Worm (Caenorhabditis elegans) whole organism, L1 larva: ENCODE measurements around the gene ZK616.3.

Source experiments
- F16B12.6 ChIP-seq: fragments of 150-350 bp; optimal IDR thresholded peaks from 2 replicates; lab custom pipeline; 2014; ENCODE audit warnings: missing biosample characterization, missing genetic modification characterization
- aly-2 ChIP-seq: fragments of 150-350 bp; optimal IDR thresholded peaks from 2 replicates; lab custom pipeline; 2014; ENCODE audit warnings: missing biosample characterization, missing genetic modification characterization
- blmp-1 ChIP-seq: fragments of 150-350 bp; optimal IDR thresholded peaks from 2 replicates; lab custom pipeline; 2014; ENCODE audit warnings: missing biosample characterization, missing genetic modification characterization
- ceh-63 ChIP-seq: fragments of 200-800 bp; sonication (Bioruptor generic); optimal IDR thresholded peaks from 2 replicates; lab custom pipeline; 2018; ENCODE audit warnings: mild to moderate bottlenecking, missing genetic modification characterization, missing compliant biosample characterization
- ceh-8 ChIP-seq: fragments of 200-800 bp; sonication (Bioruptor generic); optimal IDR thresholded peaks from 2 replicates; lab custom pipeline; 2018; ENCODE audit warnings: mild to moderate bottlenecking, missing genetic modification characterization, moderate library complexity, missing compliant biosample characterization
- ceh-82 ChIP-seq, 3 experiments: fragments of 150-350 bp in 1 of 3; sonication (generic microtip) in 2 of 3; optimal IDR thresholded peaks; 2 replicates each; lab custom pipeline; 2014 to 2017; ENCODE audit warnings: missing biosample characterization in 3 of 3, missing genetic modification characterization in 3 of 3
- ceh-90 ChIP-seq: sonication (generic microtip); optimal IDR thresholded peaks from 2 replicates; lab custom pipeline; 2016; ENCODE audit warnings: missing genetic modification characterization, missing compliant biosample characterization
- dsc-1 ChIP-seq: sonication (generic microtip); optimal IDR thresholded peaks from 2 replicates; lab custom pipeline; 2016; ENCODE audit warnings: mild to moderate bottlenecking, missing genetic modification characterization, missing compliant biosample characterization
- efl-3 ChIP-seq: fragments of 200-800 bp; sonication (Bioruptor generic); optimal IDR thresholded peaks from 2 replicates; lab custom pipeline; 2018; ENCODE audit warnings: mild to moderate bottlenecking, missing genetic modification characterization, missing compliant biosample characterization
- egl-13 ChIP-seq: sonication (generic microtip); optimal IDR thresholded peaks from 2 replicates; lab custom pipeline; 2016; ENCODE audit warnings: missing genotype, missing genetic modification reagents, missing genetic modification characterization, missing compliant biosample characterization
- egl-27 ChIP-seq, 2 experiments: fragments of 150-350 bp in 1 of 2; sonication (generic microtip); optimal IDR thresholded peaks; 3 replicates each; lab custom pipeline; 2017 to 2018; ENCODE audit warnings: missing biosample characterization in 2 of 2, missing genetic modification characterization in 2 of 2, missing genetic modification reagents in 2 of 2
- elt-2 ChIP-seq: sonication (generic microtip); optimal IDR thresholded peaks from 2 replicates; lab custom pipeline; 2016; ENCODE audit warnings: missing genetic modification characterization, mild to moderate bottlenecking, inconsistent platforms, missing compliant biosample characterization, missing genetic modification reagents
- elt-3 ChIP-seq, 6 experiments: fragments of 150-350 bp in 1 of 6; sonication (generic microtip); optimal IDR thresholded peaks; 2 replicates each; lab custom pipeline; 2017 to 2018; ENCODE audit warnings: missing biosample characterization in 6 of 6, missing genetic modification characterization in 6 of 6, inconsistent platforms in 1 of 6
- fos-1 ChIP-seq: fragments of 150-350 bp; optimal IDR thresholded peaks from 2 replicates; lab custom pipeline; 2014; ENCODE audit warnings: missing biosample characterization, missing genetic modification characterization
- grh-1 ChIP-seq: fragments of 200-800 bp; sonication (Bioruptor generic); IDR thresholded peaks from 2 replicates; pipeline ENCODE4 v1.3.6; 2022; ENCODE audit warnings: missing genetic modification reagents, missing genetic modification characterization, missing compliant biosample characterization
- hlh-4 ChIP-seq: sonication (generic microtip); optimal IDR thresholded peaks from 2 replicates; lab custom pipeline; 2016; ENCODE audit warnings: mild to moderate bottlenecking, missing genetic modification characterization, missing compliant biosample characterization
- hpl-2 ChIP-seq: fragments of 150-350 bp; optimal IDR thresholded peaks from 2 replicates; lab custom pipeline; 2014; ENCODE audit warnings: missing biosample characterization, missing genetic modification reagents, missing genetic modification characterization
- irx-1 ChIP-seq: sonication (generic microtip); optimal IDR thresholded peaks from 2 replicates; lab custom pipeline; 2016; ENCODE audit warnings: missing genetic modification characterization, missing compliant biosample characterization
- jun-1 ChIP-seq: fragments of 150-350 bp; optimal IDR thresholded peaks from 2 replicates; lab custom pipeline; 2014; ENCODE audit warnings: missing biosample characterization, missing genetic modification reagents, missing genetic modification characterization
- lin-14 ChIP-seq: fragments of 200-800 bp; sonication (Bioruptor generic); optimal IDR thresholded peaks from 2 replicates; lab custom pipeline; 2018; ENCODE audit warnings: mild to moderate bottlenecking, missing genetic modification characterization, moderate library complexity, missing compliant biosample characterization
- lin-15B ChIP-seq: fragments of 150-350 bp; sonication (generic microtip); optimal IDR thresholded peaks from 3 replicates; lab custom pipeline; 2014; ENCODE audit warnings: missing biosample characterization, missing genetic modification characterization
- lin-35 ChIP-seq, 2 experiments: fragments of 150-350 bp; optimal IDR thresholded peaks; 2 replicates each; lab custom pipeline; 2014; ENCODE audit warnings: missing biosample characterization in 2 of 2, missing genetic modification characterization in 2 of 2, missing genetic modification reagents in 2 of 2
- lin-39 ChIP-seq: fragments of 150-350 bp; optimal IDR thresholded peaks from 2 replicates; lab custom pipeline; 2014; ENCODE audit warnings: missing biosample characterization, missing genetic modification reagents, missing genetic modification characterization
- lir-3 ChIP-seq: sonication (generic microtip); optimal IDR thresholded peaks from 2 replicates; lab custom pipeline; 2016; ENCODE audit warnings: mild to moderate bottlenecking, missing genetic modification characterization, moderate library complexity, missing compliant biosample characterization; ENCODE audit not compliant: poor library complexity
- mdl-1 ChIP-seq, 2 experiments: fragments of 150-350 bp; optimal IDR thresholded peaks; 2 replicates each; lab custom pipeline; 2014 to 2017; ENCODE audit warnings: missing biosample characterization in 2 of 2, missing genetic modification characterization in 2 of 2, inconsistent platforms in 1 of 2
- nhr-11 ChIP-seq: fragments of 150-350 bp; optimal IDR thresholded peaks from 2 replicates; lab custom pipeline; 2014; ENCODE audit warnings: missing biosample characterization, missing genetic modification characterization
- nhr-12 ChIP-seq: sonication (generic microtip); optimal IDR thresholded peaks from 2 replicates; lab custom pipeline; 2017; ENCODE audit warnings: missing biosample characterization, missing genetic modification characterization
- nhr-20 ChIP-seq: sonication (generic microtip); optimal IDR thresholded peaks from 2 replicates; lab custom pipeline; 2016; ENCODE audit warnings: mild to moderate bottlenecking, missing genetic modification characterization, missing compliant biosample characterization
- nhr-28 ChIP-seq: fragments of 150-350 bp; optimal IDR thresholded peaks from 2 replicates; lab custom pipeline; 2014; ENCODE audit warnings: missing biosample characterization, missing genetic modification characterization
- nhr-47 ChIP-seq: sonication (generic microtip); optimal IDR thresholded peaks from 2 replicates; lab custom pipeline; 2016; ENCODE audit warnings: mild to moderate bottlenecking, missing genetic modification characterization, moderate library complexity, missing compliant biosample characterization
- nhr-71 ChIP-seq: sonication (generic microtip); optimal IDR thresholded peaks from 2 replicates; lab custom pipeline; 2016; ENCODE audit warnings: mild to moderate bottlenecking, missing genetic modification characterization, moderate library complexity, missing compliant biosample characterization
- nhr-76 ChIP-seq: sonication (generic microtip); optimal IDR thresholded peaks from 2 replicates; lab custom pipeline; 2017; ENCODE audit warnings: missing biosample characterization, missing genetic modification characterization
- nhr-77 ChIP-seq: fragments of 150-350 bp; optimal IDR thresholded peaks from 2 replicates; lab custom pipeline; 2014; ENCODE audit warnings: missing biosample characterization, missing genetic modification characterization
- nhr-85 ChIP-seq: sonication (generic microtip); peaks from one replicate; lab custom pipeline; 2016; ENCODE audit warnings: missing genetic modification characterization, inconsistent platforms, missing compliant biosample characterization
- nhr-90 ChIP-seq: sonication (generic microtip); optimal IDR thresholded peaks from 2 replicates; lab custom pipeline; 2016; ENCODE audit warnings: mild to moderate bottlenecking, missing genetic modification characterization, missing compliant biosample characterization; ENCODE audit not compliant: poor library complexity
- pag-3 ChIP-seq: sonication (generic microtip); optimal IDR thresholded peaks from 2 replicates; lab custom pipeline; 2017; ENCODE audit warnings: missing genetic modification characterization, mild to moderate bottlenecking, missing compliant biosample characterization, antibody characterized with exemption, borderline replicate concordance; ENCODE audit not compliant: insufficient read depth
- pax-3 ChIP-seq: fragments of 200-800 bp; sonication (Bioruptor generic); optimal IDR thresholded peaks from 2 replicates; lab custom pipeline; 2018; ENCODE audit warnings: mild to moderate bottlenecking, missing genetic modification characterization, moderate library complexity, missing compliant biosample characterization
- rnt-1 ChIP-seq: sonication (generic microtip); optimal IDR thresholded peaks from 2 replicates; lab custom pipeline; 2016; ENCODE audit warnings: mild to moderate bottlenecking, missing genetic modification characterization, moderate library complexity, missing compliant biosample characterization
- snpc-4 ChIP-seq: fragments of 150-350 bp; optimal IDR thresholded peaks from 2 replicates; lab custom pipeline; 2014; ENCODE audit warnings: missing biosample characterization, missing genetic modification characterization
- sox-4 ChIP-seq: sonication (generic microtip); optimal IDR thresholded peaks from 2 replicates; lab custom pipeline; 2016; ENCODE audit warnings: missing genetic modification characterization, missing compliant biosample characterization
- swsn-7 ChIP-seq: sonication (generic microtip); optimal IDR thresholded peaks from 2 replicates; lab custom pipeline; 2016; ENCODE audit warnings: missing genetic modification characterization, missing compliant biosample characterization
- tlp-1 ChIP-seq: fragments of 150-350 bp; optimal IDR thresholded peaks from 2 replicates; lab custom pipeline; 2014; ENCODE audit warnings: missing biosample characterization, missing genetic modification characterization
- unc-130 ChIP-seq: fragments of 150-350 bp; optimal IDR thresholded peaks from 2 replicates; lab custom pipeline; 2017; ENCODE audit warnings: missing biosample characterization, missing genetic modification characterization, inconsistent platforms
- unc-30 ChIP-seq: sonication (generic microtip); optimal IDR thresholded peaks from 2 replicates; lab custom pipeline; 2017; ENCODE audit warnings: missing biosample characterization, missing genetic modification characterization
- unc-98 ChIP-seq: fragments of 200-800 bp; sonication (Bioruptor generic); IDR thresholded peaks from 2 replicates; pipeline ENCODE4 v1.3.6; 2022; ENCODE audit warnings: missing genetic modification characterization, missing compliant biosample characterization
- vab-15 ChIP-seq: sonication (generic microtip); optimal IDR thresholded peaks from 2 replicates; lab custom pipeline; 2017; ENCODE audit warnings: missing genotype, mild to moderate bottlenecking, missing genetic modification characterization, missing compliant biosample characterization
- zip-4 ChIP-seq: fragments of 200-800 bp; sonication (Bioruptor generic); optimal IDR thresholded peaks from 2 replicates; lab custom pipeline; 2018; ENCODE audit warnings: mild to moderate bottlenecking, missing genetic modification characterization, moderate library complexity, missing compliant biosample characterization
- ztf-11 ChIP-seq, 2 experiments: sonication (generic microtip); optimal IDR thresholded peaks; 2 replicates each; lab custom pipeline; 2016 to 2017; ENCODE audit warnings: missing genetic modification characterization in 2 of 2, missing biosample characterization in 1 of 2, missing compliant biosample characterization in 1 of 2

Gene ZK616.3

DNA sequence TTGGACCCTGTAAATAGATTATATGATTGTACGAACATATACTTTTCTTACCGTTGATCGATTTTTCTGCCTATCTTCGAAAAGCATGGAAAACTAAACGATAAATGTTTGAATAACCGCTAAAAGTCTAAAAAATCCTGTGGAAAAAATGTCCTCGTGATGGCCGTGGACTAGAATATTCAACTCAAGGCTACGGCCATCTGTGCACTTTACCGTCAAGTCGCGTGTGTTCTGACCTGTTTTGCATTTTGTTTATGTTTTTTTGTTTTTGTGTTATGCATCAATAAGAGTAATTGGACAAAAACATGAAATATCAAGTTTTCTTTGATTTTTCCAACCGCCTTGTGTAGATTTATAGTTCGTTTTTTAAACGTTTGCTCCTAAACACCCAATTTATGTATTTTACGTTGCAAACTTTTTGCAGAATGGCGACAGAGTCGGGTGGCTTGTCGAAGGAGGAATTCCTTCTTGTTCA, 32.7 kb upstream of the ZK616.3 start, which contains the start of the genes hda-6 and F41H10.4 (continued):
- no peak for TF ChIP-seq aly-2 (tag; lab: Kevin White, UChicago)
- TF ChIP-seq nhr-90 (tag; lab: Kevin White, UChicago): peak; percentile 83
- peak in 1 of 2 experiments; percentile 72 for TF ChIP-seq mdl-1 (tag; optimal IDR thresholded peaks at IDR 0.05; lab: Kevin White, UChicago)
- TF ChIP-seq unc-30: no peak
- peak; percentile 55 to 68 (median 57) for TF ChIP-seq ceh-82 (tag; optimal IDR thresholded peaks at IDR 0.05; lab: Kevin White, UChicago)
- peak; percentile 88 for TF ChIP-seq lin-14
- TF ChIP-seq nhr-76 (tag; lab: Kevin White, UChicago): no peak
- TF ChIP-seq ceh-90 (tag; lab: Kevin White, UChicago): peak; percentile 85
- peak; percentile 88 for TF ChIP-seq F16B12.6 (tag; lab: Kevin White, UChicago)
- TF ChIP-seq fos-1 (tag; lab: Kevin White, UChicago): no peak
- TF ChIP-seq egl-13: peak; percentile 76
- TF ChIP-seq nhr-47 (tag; lab: Kevin White, UChicago): peak; percentile 86
- no peak for TF ChIP-seq jun-1
- TF ChIP-seq nhr-12 (tag; lab: Kevin White, UChicago): no peak
- TF ChIP-seq ztf-11 (tag; optimal IDR thresholded peaks at IDR 0.05; lab: Kevin White, UChicago): peak in 1 of 2 experiments; percentile 89
- TF ChIP-seq hpl-2 (GFP tag; lab: Kevin White, UChicago): peak; percentile 2
- TF ChIP-seq nhr-28 (tag; lab: Kevin White, UChicago): no peak
- peak; percentile 90 for TF ChIP-seq nhr-71 (tag; lab: Kevin White, UChicago)
- TF ChIP-seq egl-27 (tag; optimal IDR thresholded peaks at IDR 0.05; lab: Kevin White, UChicago): no peak
- peak; percentile 86 for TF ChIP-seq nhr-85
- TF ChIP-seq grh-1 (GFP tag; lab: Robert Waterston, UW): peak; percentile 71
- TF ChIP-seq rnt-1 (tag; lab: Kevin White, UChicago): peak; percentile 97
- TF ChIP-seq unc-98 (GFP tag; lab: Robert Waterston, UW): peak; percentile 59; the same call in 1 of the 2 replicates
- TF ChIP-seq nhr-20 (tag; lab: Kevin White, UChicago): peak; percentile 79
- TF ChIP-seq blmp-1 (tag; lab: Kevin White, UChicago): peak; percentile 40
- peak; percentile 79 for TF ChIP-seq swsn-7 (tag; lab: Kevin White, UChicago)
- no peak for TF ChIP-seq pag-3 (tag; lab: Kevin White, UChicago)
- TF ChIP-seq vab-15 (tag; lab: Kevin White, UChicago): no peak
- TF ChIP-seq irx-1: peak; percentile 86
- TF ChIP-seq nhr-11: no peak
- TF ChIP-seq lir-3 (tag; lab: Kevin White, UChicago): peak; percentile 96
- peak; percentile 76 for TF ChIP-seq snpc-4
- peak; percentile 92 for TF ChIP-seq unc-130 (tag; lab: Kevin White, UChicago)
- peak; percentile 31 for TF ChIP-seq lin-39 (tag; lab: Kevin White, UChicago)
- peak; percentile 65 for TF ChIP-seq pax-3
- peak; percentile 53 for TF ChIP-seq zip-4 (GFP tag; lab: Kevin White, UChicago)
- TF ChIP-seq hlh-4 (tag; lab: Kevin White, UChicago): no peak
- TF ChIP-seq ceh-63 (GFP tag; lab: Kevin White, UChicago): no peak
- TF ChIP-seq lin-15B (tag; lab: Kevin White, UChicago): peak; percentile 66
- TF ChIP-seq ceh-8 (GFP tag; lab: Kevin White, UChicago): no peak
- peak; percentile 57 for TF ChIP-seq elt-2 (tag; lab: Kevin White, UChicago)
- TF ChIP-seq lin-35 (GFP tag; optimal IDR thresholded peaks at IDR 0.05; lab: Kevin White, UChicago): peak; percentile 80 to 88
- no peak for TF ChIP-seq tlp-1
- peak; percentile 85 for TF ChIP-seq dsc-1
- peak; percentile 39 for TF ChIP-seq nhr-77 (tag; lab: Kevin White, UChicago)
- no peak for TF ChIP-seq efl-3
- TF ChIP-seq elt-3 (tag; optimal IDR thresholded peaks at IDR 0.05; lab: Kevin White, UChicago): peak in 2 of 6 experiments; percentile 31 to 42
- peak; percentile 65 for TF ChIP-seq sox-4
